Worm (Caenorhabditis elegans) whole organism, midembryonic: Measurements from ENCODE around the gene skr-12.

Experiments used
- T22C8.4 ChIP-seq: fragments of 200-800 bp; sonication (Bioruptor generic); IDR thresholded peaks from 2 replicates; pipeline ENCODE4 v1.3.6; 2022; ENCODE audit warnings: missing genetic modification characterization, missing compliant biosample characterization
- cog-1 ChIP-seq: sonication (generic microtip); optimal IDR thresholded peaks from 2 replicates; lab custom pipeline; 2016; ENCODE audit warnings: missing genetic modification characterization, missing compliant biosample characterization
- flt-1 ChIP-seq: fragments of 200-800 bp; sonication (Bioruptor generic); IDR thresholded peaks from 2 replicates; pipeline ENCODE4 v1.3.6; 2022; ENCODE audit warnings: missing genetic modification characterization, missing compliant biosample characterization
- klf-2 ChIP-seq: fragments of 200-800 bp; sonication (Bioruptor generic); conservative IDR thresholded peaks from 2 replicates; pipeline ENCODE4 v1.3.6; 2022; ENCODE audit warnings: missing genetic modification reagents, missing genetic modification characterization, missing compliant biosample characterization
- med-1 ChIP-seq: sonication (generic microtip); optimal IDR thresholded peaks from 2 replicates; lab custom pipeline; 2017; ENCODE audit warnings: missing genetic modification characterization, mild to moderate bottlenecking, missing compliant biosample characterization, antibody characterized with exemption, missing genetic modification reagents; ENCODE audit not compliant: insufficient read depth
- ref-1 ChIP-seq: fragments of 200-800 bp; sonication (Bioruptor generic); conservative IDR thresholded peaks from 2 replicates; pipeline ENCODE4 v1.3.6; 2022; ENCODE audit warnings: missing genetic modification reagents, missing genetic modification characterization, missing compliant biosample characterization
- tab-1 ChIP-seq: fragments of 200-800 bp; sonication (Bioruptor generic); IDR thresholded peaks from 2 replicates; pipeline ENCODE4 v1.3.6; 2022; ENCODE audit warnings: missing genetic modification characterization, missing compliant biosample characterization
- ztf-23 ChIP-seq: fragments of 200-800 bp; sonication (Bioruptor generic); IDR thresholded peaks from 2 replicates; pipeline ENCODE4 v1.3.6; 2022; ENCODE audit warnings: missing genetic modification reagents, missing genetic modification characterization, missing compliant biosample characterization
- ztf-29 ChIP-seq: fragments of 200-800 bp; sonication (Bioruptor generic); IDR thresholded peaks from 2 replicates; pipeline ENCODE4 v1.3.6; 2022; ENCODE audit warnings: missing genetic modification reagents, missing genetic modification characterization, missing compliant biosample characterization

The skr-12 gene

DNA sequence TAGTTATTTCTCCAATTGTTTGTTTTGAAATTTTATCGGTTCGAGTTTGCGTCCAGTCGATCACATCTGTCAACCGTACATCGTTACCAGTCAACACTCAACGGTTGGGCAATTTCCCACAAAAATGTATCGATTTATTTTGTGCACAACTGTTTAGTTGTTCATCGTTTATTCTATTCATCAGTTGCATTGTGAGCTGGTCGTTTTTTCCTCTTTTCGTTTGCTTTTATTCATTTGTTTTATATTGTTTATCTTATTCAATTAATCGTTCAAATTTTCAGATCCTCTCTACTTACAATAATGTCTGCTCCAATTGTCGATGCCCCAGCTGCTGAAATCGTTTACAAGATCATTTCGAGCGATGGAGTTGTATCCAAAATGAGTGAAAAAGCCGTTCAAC lies at the start of gene skr-12:
Gene skr-12 (plus strand): TSS at position 301 of the 400 bp plus-strand sequence.
- TF ChIP-seq cog-1 (tag; lab: Kevin White, UChicago) (no peak), flt-1 (GFP tag; lab: Robert Waterston, UW) (no peak), ztf-23 (GFP tag; lab: Robert Waterston, UW) (no peak), ztf-29 (no peak), T22C8.4 (GFP tag; lab: Robert Waterston, UW) (no peak)

DNA sequence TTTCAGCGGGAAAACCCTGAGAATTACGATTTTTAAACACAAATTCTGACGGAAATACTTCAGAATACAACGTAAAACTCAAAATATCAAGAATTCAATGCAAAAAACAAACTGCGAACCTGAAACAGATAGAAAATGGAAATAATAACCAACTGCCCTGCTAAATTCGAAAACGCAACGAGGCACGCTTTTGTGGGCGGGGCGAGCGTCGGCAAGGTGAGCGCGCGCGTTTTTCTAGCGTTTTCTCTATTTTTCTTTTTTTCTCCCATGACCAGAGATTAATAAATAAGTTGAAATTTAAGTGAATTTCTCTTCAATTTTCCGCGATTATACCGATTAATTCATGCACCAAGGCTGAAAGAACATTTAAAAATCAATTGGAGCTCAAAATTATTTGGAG lies 48.5 kb upstream of the skr-12 start, which contains the start of gene uaf-2:
Gene uaf-2 (minus strand): TSS at position 183 of the 400 bp plus-strand sequence.
- TF ChIP-seq ztf-23 (GFP tag; lab: Robert Waterston, UW) (no peak), klf-2 (no peak), T22C8.4 (GFP tag; lab: Robert Waterston, UW) (no peak), flt-1 (GFP tag; lab: Robert Waterston, UW) (peak; percentile 25; the same call in 1 of the 2 replicates)

DNA sequence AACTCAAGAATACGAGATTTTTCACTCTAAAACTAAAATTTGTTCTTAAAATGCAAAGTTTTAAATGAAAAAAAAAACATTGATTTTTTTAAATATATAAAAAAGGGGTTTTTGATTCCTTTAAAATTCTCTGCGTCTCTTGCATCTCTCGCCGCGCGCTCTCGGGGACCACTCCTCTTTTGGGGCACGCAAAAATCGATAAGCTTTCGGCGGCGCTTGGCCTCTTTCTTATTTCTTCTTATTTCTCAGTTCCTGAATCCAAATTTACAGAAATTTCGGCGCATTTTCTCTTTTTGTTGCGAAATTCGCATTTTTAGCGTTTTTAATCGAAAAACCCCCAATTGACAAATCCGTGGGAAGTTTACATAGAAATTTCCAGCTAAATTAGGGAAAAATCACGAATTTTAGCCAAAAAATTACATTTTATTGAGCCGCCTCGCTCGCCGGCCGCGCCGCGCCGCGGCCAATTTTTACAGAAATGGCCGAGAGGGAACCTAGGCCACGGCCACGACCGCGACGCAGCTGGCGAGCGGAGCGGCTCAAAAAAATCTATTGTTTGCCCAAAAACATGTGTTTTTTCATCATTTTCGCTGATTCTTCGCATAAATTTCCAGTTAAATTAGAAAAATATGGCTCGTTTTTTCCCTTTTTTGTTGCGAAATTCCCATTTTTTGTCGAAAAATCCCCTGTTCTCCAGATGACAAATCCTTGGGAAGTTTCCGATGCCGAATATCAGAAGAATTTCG lies 47.9 kb upstream of the skr-12 start, which contains the start of gene itsn-1:
Gene itsn-1 (plus strand): TSS at position 696 of the 746 bp plus-strand sequence.
- TF ChIP-seq med-1 (GFP tag; lab: Kevin White, UChicago) (no peak), T22C8.4 (GFP tag; lab: Robert Waterston, UW) (peak; percentile 47; the same call in 1 of the 2 replicates)

DNA sequence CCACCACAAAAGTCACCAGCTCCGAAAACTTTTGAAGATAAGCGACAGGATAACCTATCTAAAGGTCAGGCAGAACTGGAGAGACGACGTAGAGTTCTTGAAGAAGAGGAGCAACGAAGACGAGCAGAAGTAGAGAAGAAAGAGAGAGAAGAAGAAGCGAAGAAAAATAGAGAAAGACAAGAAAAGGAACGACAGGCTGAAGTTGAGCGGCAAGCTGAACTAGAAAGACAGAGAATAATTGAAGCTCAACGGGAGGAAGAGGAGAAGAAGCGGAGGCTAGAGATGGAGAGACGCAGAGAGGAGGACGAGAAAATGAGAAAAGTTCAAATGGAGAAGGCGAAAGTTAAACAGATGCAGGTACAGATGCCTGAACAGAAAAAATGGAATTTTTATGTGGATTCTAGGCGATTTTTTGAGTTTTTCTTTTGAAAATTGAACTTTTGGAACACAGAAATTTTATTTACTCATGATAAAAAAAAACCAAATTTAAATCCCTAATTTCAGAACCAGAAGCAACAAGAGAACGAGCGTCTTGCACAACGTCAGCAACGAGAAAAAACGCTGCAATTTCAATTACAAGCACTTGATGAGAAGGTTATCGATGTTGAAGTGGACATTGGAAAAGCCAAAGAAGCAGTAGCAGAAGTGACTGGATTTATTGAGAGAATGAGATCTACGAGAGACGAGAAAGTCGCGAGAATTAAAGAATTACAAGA lies 45.9 kb upstream of the skr-12 start:
- TF ChIP-seq cog-1 (tag; lab: Kevin White, UChicago) (no peak), ztf-29 (no peak), tab-1 (GFP tag; lab: Robert Waterston, UW) (no peak), T22C8.4 (GFP tag; lab: Robert Waterston, UW) (no peak), ref-1 (GFP tag; lab: Robert Waterston, UW) (no peak), flt-1 (GFP tag; lab: Robert Waterston, UW) (no peak), ztf-23 (GFP tag; lab: Robert Waterston, UW) (no peak), med-1 (GFP tag; lab: Kevin White, UChicago) (no peak), klf-2 (no peak)

DNA sequence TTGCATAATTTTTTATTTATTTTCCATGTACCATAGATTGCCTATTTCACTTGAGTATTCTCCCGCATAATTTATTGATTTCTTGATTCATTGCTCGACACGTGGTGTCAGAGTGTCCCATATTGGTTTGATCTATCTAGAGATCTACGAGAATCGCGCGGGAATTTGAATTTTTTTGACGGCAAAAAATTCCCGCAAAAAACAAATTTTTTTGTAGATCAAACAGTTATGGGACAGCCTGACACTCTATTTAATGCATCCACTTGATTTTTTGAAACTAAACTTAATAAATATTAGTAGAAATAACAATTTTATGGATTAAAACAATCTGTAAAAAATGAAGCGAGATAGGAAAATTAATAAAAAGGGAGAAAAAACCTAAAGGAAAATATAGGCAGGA lies 41.1 kb upstream of the skr-12 start:
- TF ChIP-seq klf-2 (no peak), cog-1 (tag; lab: Kevin White, UChicago) (no peak), ztf-29 (no peak), ref-1 (GFP tag; lab: Robert Waterston, UW) (no peak), tab-1 (GFP tag; lab: Robert Waterston, UW) (no peak), flt-1 (GFP tag; lab: Robert Waterston, UW) (no peak), ztf-23 (GFP tag; lab: Robert Waterston, UW) (no peak), med-1 (GFP tag; lab: Kevin White, UChicago) (no peak), T22C8.4 (GFP tag; lab: Robert Waterston, UW) (no peak)

DNA sequence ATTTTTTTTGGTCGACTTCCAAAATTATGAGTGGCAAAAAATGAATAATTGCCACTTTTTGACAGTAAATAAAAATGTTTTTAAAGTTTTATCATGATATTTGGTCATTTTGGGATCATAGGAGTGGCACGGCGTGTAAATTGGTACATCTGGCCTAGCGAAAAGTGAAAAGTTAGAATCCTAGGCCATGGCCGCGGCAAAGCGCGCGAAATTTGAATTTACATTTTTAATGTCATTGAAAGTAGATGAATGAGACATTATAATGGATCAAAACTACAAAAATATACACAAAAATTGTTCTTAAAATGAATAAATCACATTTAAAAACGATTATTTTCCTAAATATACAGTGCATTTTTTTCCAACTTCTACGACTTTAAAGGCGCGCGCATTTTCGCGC lies 40.6 kb upstream of the skr-12 start:
- no peak for TF ChIP-seq ztf-23 (GFP tag; lab: Robert Waterston, UW)
- TF ChIP-seq cog-1 (tag; lab: Kevin White, UChicago): no peak
- no peak for TF ChIP-seq flt-1 (GFP tag; lab: Robert Waterston, UW)
- TF ChIP-seq tab-1 (GFP tag; lab: Robert Waterston, UW): no peak
- no peak for TF ChIP-seq ztf-29
- TF ChIP-seq T22C8.4 (GFP tag; lab: Robert Waterston, UW): no peak
- no peak for TF ChIP-seq ref-1 (GFP tag; lab: Robert Waterston, UW)
- no peak for TF ChIP-seq klf-2
- no peak for TF ChIP-seq med-1 (GFP tag; lab: Kevin White, UChicago)

DNA sequence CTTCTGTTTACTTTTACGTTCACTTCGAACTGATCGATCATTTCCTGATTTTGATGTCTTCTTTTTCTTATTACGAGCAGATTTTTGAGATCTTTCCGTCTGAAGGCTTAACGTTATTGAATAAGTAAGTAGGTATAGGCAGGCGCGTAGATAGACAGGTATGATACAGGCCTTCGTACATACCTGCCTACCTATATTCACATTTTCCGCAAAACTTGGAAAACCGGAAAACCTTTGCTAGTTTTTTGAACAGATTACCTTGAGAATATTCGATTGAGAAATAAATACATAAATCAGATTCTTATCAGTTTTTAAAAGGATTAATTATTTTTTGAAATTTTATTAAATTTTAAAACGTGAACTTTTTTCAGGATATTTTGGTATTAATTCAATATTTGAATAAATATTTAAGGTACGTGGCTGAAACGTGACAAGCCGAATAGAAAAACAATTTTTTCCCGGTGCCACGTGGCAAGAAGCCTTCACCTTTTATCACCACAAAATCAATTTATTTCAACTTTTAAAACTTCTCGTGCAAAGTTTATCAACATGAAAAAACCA lies 36.0 kb upstream of the skr-12 start, which contains the start of the genes Y116A8C.37 and Y116A8C.38:
Gene Y116A8C.37 (minus strand): TSS at position 101 of the 561 bp plus-strand sequence.
Gene Y116A8C.38 (plus strand): TSS at position 511 of the 561 bp plus-strand sequence.
- TF ChIP-seq cog-1 (tag; lab: Kevin White, UChicago): no peak

DNA sequence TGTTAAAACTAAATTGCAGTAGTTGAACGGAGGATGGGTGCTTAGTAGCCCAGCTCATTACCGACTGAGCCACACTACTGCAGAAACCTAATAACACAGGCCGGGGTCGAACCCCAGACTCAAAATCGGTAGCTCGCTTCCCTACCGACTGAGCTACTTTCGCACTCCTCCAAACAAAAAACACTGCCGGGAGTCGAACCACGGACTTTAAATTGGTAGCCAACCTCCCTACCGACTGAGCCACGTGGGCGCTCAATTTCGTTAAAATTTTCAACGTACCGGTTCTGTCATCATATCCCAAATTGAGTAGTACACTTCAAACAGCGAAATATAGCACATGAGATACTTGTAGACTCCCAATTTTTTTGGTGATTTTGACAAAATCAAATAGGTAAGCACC lies 16.7 kb upstream of the skr-12 start:
- TF ChIP-seq cog-1 (tag; lab: Kevin White, UChicago) (no peak), tab-1 (GFP tag; lab: Robert Waterston, UW) (no peak), ztf-23 (GFP tag; lab: Robert Waterston, UW) (no peak), ref-1 (GFP tag; lab: Robert Waterston, UW) (no peak), flt-1 (GFP tag; lab: Robert Waterston, UW) (no peak), T22C8.4 (GFP tag; lab: Robert Waterston, UW) (no peak), klf-2 (no peak), ztf-29 (no peak), med-1 (GFP tag; lab: Kevin White, UChicago) (no peak)

DNA sequence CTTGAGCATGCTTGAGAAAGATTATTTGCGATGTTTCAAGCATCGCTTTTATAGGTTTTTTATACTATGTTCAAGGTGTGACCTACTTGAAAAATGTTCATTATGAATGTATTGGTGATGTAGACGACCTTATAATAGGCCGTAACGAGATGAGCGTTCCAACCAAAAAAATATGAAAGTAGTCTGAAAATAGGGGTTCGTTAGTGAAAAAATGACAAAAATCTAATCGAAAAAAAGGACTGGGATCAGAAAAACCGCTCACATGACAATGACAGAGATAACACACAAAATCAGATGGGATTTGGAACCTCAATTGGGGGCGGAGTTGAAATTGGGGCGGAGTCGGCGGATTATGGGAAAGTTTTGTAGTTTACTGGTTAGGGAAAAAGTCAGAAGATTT lies 16.2 kb upstream of the skr-12 start, which contains the start of gene Y116A8C.40:
Gene Y116A8C.40 (minus strand): TSS at position 101 of the 400 bp plus-strand sequence.
- TF ChIP-seq ztf-23 (GFP tag; lab: Robert Waterston, UW) (no peak), tab-1 (GFP tag; lab: Robert Waterston, UW) (no peak), klf-2 (no peak), flt-1 (GFP tag; lab: Robert Waterston, UW) (no peak), med-1 (GFP tag; lab: Kevin White, UChicago) (no peak), ref-1 (GFP tag; lab: Robert Waterston, UW) (no peak), cog-1 (tag; lab: Kevin White, UChicago) (no peak), T22C8.4 (GFP tag; lab: Robert Waterston, UW) (no peak), ztf-29 (no peak)
